Worm (Caenorhabditis elegans): ENCODE measurements around the gene R11D1.13.
A peak's percentile ranks its signal among the peaks of the same experiment; 100 is the strongest.

Gene R11D1.13

DNA sequence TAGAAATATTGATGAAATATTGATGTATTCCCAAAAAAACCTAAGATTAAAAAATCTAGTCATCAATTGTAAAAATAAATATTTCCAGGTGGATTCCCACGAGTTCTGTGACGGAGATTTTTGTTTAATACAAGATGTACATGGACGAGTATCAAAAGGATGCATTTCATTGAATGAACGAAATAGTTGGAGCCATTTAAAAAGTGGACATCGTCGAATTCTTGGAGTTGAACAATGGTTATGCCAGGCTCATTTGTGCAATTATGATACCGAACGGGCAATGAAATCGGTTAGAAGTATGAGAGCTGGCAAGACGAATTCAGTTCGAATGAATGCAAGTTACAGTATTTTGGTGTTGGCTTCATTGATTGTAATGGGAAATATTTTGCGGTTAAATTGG, 22.6 kb downstream of the R11D1.13 start:
- TF ChIP-seq unc-98 (GFP tag; IDR thresholded peaks at IDR 0.05) (no peak), unc-62 (GFP tag; optimal IDR thresholded peaks at IDR 0.05) (no peak), mef-2 (tag; optimal IDR thresholded peaks at IDR 0.05) (no peak), ceh-82 (tag; optimal IDR thresholded peaks at IDR 0.05) (no peak), egl-27 (tag; optimal IDR thresholded peaks at IDR 0.05) (no peak), lin-39 (tag; optimal IDR thresholded peaks at IDR 0.05) (no peak), fkh-4 (tag; optimal IDR thresholded peaks at IDR 0.05; ENCODE audit: borderline replicate concordance) (no peak), mdl-1 (tag; optimal IDR thresholded peaks at IDR 0.05) (no peak), egl-13 (tag; optimal IDR thresholded peaks at IDR 0.05) (no peak), nhr-71 (tag; optimal IDR thresholded peaks at IDR 0.05) (no peak), ztf-11 (tag; optimal IDR thresholded peaks at IDR 0.05) (no peak), C04F5.9 (tag; optimal IDR thresholded peaks at IDR 0.05) (no peak), dsc-1 (tag; optimal IDR thresholded peaks at IDR 0.05) (no peak)

DNA sequence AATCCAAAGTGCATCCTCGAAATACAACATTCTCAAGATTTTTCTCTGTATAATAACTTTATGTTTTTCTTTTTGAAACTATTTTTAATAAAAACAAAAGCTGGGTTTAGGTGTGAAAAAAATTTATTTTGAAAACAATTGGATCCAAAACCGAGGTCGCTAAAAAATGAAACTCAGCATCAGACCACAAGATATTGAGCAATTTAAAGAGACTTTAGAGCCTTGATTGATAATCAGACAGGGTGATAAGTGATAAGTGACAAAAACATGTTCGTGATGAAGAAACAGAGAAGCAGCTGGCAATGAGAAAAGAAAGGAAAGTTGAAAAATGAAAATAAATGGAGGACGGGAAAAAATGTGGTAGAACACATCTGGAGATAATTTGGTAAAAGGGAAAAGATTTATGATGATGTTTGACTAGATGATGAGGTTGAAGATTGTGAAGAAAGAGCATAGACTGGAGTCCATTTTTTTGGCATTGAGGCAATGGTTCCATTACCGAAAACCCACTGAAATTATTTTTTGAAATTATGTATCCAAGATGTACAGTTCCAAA, 24.6 kb downstream of the R11D1.13 start, which contains the start of gene C15C8.6:
Gene C15C8.6 (minus strand): TSS at position 51 of the 556 bp plus-strand sequence.
- no peak for TF ChIP-seq mab-9 (GFP tag; IDR thresholded peaks at IDR 0.05)
- peak; percentile 87 for TF ChIP-seq dsc-1 (tag; optimal IDR thresholded peaks at IDR 0.05)
- TF ChIP-seq fkh-4 (tag; optimal IDR thresholded peaks at IDR 0.05; ENCODE audit: borderline replicate concordance): peak; percentile 83
- no peak for TF ChIP-seq egl-13 (tag; optimal IDR thresholded peaks at IDR 0.05)

DNA sequence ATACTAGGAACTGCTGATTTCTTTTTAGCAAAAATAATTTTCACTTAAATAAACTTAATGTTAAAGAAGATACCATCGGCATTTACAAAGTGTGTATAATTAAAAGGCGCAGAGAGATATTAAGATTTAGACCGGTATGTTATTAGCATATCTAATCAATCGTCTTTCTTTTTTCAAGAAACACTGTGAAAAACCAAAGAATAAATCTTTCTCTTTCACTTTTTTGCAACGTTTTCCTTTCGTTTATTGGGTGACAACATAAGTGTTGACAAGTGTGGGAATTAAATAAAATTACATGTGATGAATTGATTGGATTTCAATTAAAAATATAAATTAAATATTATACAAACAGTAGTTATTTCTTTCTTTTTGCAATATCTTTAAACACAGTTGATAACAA, 25.5 kb downstream of the R11D1.13 start, which contains the start of gene C15C8.8:
Gene C15C8.8 (minus strand): TSS at position 101 of the 400 bp plus-strand sequence.
- TF ChIP-seq efl-3 (GFP tag; optimal IDR thresholded peaks at IDR 0.05) (no peak), lin-15B (tag; optimal IDR thresholded peaks at IDR 0.05) (no peak), zip-4 (GFP tag; optimal IDR thresholded peaks at IDR 0.05) (no peak), unc-86 (tag; optimal IDR thresholded peaks at IDR 0.05) (no peak), lin-39 (tag; optimal IDR thresholded peaks at IDR 0.05) (no peak), mef-2 (tag; optimal IDR thresholded peaks at IDR 0.05) (no peak), aha-1 (tag; optimal IDR thresholded peaks at IDR 0.05) (no peak), fos-1 (tag; optimal IDR thresholded peaks at IDR 0.05) (no peak), blmp-1 (tag; optimal IDR thresholded peaks at IDR 0.05) (peak; percentile 40), nhr-85 (tag) (peak; percentile 25)

DNA sequence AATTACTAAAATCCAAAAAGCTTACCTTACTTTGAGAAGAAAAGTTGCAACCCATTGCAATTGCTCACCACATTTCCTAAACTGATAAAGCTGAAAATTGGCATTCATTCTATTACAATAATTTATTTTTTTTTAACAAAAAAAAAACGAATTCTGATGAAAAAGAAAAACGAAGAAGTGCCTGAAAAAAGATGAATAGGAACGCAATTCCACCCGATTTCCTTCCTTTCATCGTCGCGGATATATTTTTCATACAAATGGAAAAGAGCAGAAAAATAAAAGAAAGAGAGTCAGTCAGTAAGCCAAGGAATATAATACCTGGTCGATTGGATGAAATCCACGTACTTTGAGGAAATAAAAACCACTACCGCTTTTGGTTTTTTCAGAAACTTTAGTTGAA, 27.9 kb downstream of the R11D1.13 start, which contains the start of gene gpa-13:
Gene gpa-13 (minus strand): TSS at position 101 of the 400 bp plus-strand sequence.
- TF ChIP-seq nhr-85 (tag) (no peak), lsy-2 (tag; optimal IDR thresholded peaks at IDR 0.05) (no peak), unc-30 (tag; optimal IDR thresholded peaks at IDR 0.05) (no peak), unc-86 (tag; optimal IDR thresholded peaks at IDR 0.05) (no peak), F16B12.6 (tag; optimal IDR thresholded peaks at IDR 0.05) (no peak), mef-2 (tag; optimal IDR thresholded peaks at IDR 0.05) (no peak), snu-23 (GFP tag; optimal IDR thresholded peaks at IDR 0.05) (no peak), aly-2 (tag; optimal IDR thresholded peaks at IDR 0.05) (no peak), aha-1 (tag; optimal IDR thresholded peaks at IDR 0.05) (no peak), pax-3 (tag; optimal IDR thresholded peaks at IDR 0.05) (no peak), nhr-19 (GFP tag; conservative IDR thresholded peaks at IDR 0.05) (no peak)

DNA sequence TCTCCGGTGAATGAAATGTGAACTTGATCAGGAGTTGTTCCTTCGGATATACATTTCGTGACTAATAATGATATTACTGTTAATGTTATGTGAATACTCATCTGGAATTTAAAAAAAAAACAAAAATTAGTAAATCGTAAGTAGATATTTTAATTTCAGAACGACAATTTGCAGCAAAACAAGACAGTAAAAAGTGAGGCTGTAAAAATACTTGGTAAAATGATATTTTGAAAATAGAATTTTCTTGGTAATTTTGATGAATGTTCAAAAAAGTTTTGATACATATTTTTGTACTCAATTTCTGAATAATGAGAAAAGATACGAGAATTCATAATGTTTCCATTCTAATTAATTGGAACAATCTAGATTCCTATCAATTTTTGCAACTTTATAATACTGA, 32.7 kb downstream of the R11D1.13 start, which contains the start of gene papl-1:
Gene papl-1 (minus strand): TSS at position 101 of the 400 bp plus-strand sequence.
- TF ChIP-seq rnt-1 (tag; optimal IDR thresholded peaks at IDR 0.05) (no peak), efl-3 (GFP tag; optimal IDR thresholded peaks at IDR 0.05) (no peak), pax-3 (tag; optimal IDR thresholded peaks at IDR 0.05) (no peak), dsc-1 (tag; optimal IDR thresholded peaks at IDR 0.05) (no peak), unc-98 (GFP tag; IDR thresholded peaks at IDR 0.05) (no peak), sptf-1 (tag; optimal IDR thresholded peaks at IDR 0.05) (no peak), nhr-47 (tag; optimal IDR thresholded peaks at IDR 0.05) (no peak), ceh-8 (GFP tag; optimal IDR thresholded peaks at IDR 0.05) (no peak), alr-1 (tag; optimal IDR thresholded peaks at IDR 0.05; ENCODE audit: borderline replicate concordance) (no peak), nhr-85 (tag) (no peak), ets-5 (GFP tag; IDR thresholded peaks at IDR 0.05) (no peak), lin-39 (tag; optimal IDR thresholded peaks at IDR 0.05) (no peak), nhr-19 (GFP tag; conservative IDR thresholded peaks at IDR 0.05) (no peak)
